Comparison of ENCODE assay signal across 3 worm cellular contexts in genomic region chrII:8162120-8162648, ce11.
A peak's percentile ranks its signal among the peaks of the same experiment; 100 is the strongest.
TF ChIP-seq lines count a peak whose summit lies in the region.

Gene emb-27, minus strand, starts transcription at chrII:8162170.
Gene rrf-3, plus strand, starts transcription at chrII:8162465.

TF ChIP-seq in whole organism, L1 larva, 84 proteins besides CTCF, POLR2A, EP300 and RAD21 (continued from another document and continues in another):
- TF ChIP-seq ztf-4 (tag; optimal IDR thresholded peaks at IDR 0.05; lab: Kevin White, UChicago) (no peak), lin-35 (GFP tag; optimal IDR thresholded peaks at IDR 0.05; lab: Kevin White, UChicago) (peak; percentile 75 to 83), ceh-63 (GFP tag; optimal IDR thresholded peaks at IDR 0.05; lab: Kevin White, UChicago) (no peak), pax-3 (tag; optimal IDR thresholded peaks at IDR 0.05; lab: Kevin White, UChicago) (no peak), tbx-2 (tag; optimal IDR thresholded peaks at IDR 0.05; lab: Kevin White, UChicago) (no peak), lin-39 (tag; optimal IDR thresholded peaks at IDR 0.05; lab: Kevin White, UChicago) (no peak), snu-23 (GFP tag; optimal IDR thresholded peaks at IDR 0.05; lab: Kevin White, UChicago) (peak; percentile 56), ets-5 (GFP tag; IDR thresholded peaks at IDR 0.05; lab: Robert Waterston, UW) (no peak), ama-1 (optimal IDR thresholded peaks at IDR 0.05; lab: Kevin White, UChicago) (no peak), sptf-1 (tag; optimal IDR thresholded peaks at IDR 0.05; lab: Kevin White, UChicago) (no peak), alr-1 (tag; optimal IDR thresholded peaks at IDR 0.05; lab: Kevin White, UChicago; ENCODE audit: borderline replicate concordance) (no peak), lsy-2 (tag; optimal IDR thresholded peaks at IDR 0.05; lab: Kevin White, UChicago) (peak; percentile 47 to 88), pag-3 (tag; optimal IDR thresholded peaks at IDR 0.05; lab: Kevin White, UChicago; ENCODE audit: borderline replicate concordance, insufficient read depth) (no peak), hlh-17 (GFP tag; optimal IDR thresholded peaks at IDR 0.05; lab: Kevin White, UChicago; ENCODE audit: borderline replicate concordance) (no peak), nhr-90 (tag; optimal IDR thresholded peaks at IDR 0.05; lab: Kevin White, UChicago; ENCODE audit: poor library complexity) (no peak), dpl-1 (GFP tag; optimal IDR thresholded peaks at IDR 0.05; lab: Kevin White, UChicago) (peak; percentile 65 to 84 (median 73)), skn-1 (tag; optimal IDR thresholded peaks at IDR 0.05; lab: Kevin White, UChicago) (peak; percentile 68), Y116A8C.19 (tag; optimal IDR thresholded peaks at IDR 0.05; lab: Kevin White, UChicago; ENCODE audit: borderline replicate concordance) (no peak), hpl-2 (GFP tag; optimal IDR thresholded peaks at IDR 0.05; lab: Kevin White, UChicago) (no peak), nhr-76 (tag; optimal IDR thresholded peaks at IDR 0.05; lab: Kevin White, UChicago) (no peak), nhr-237 (tag; optimal IDR thresholded peaks at IDR 0.05; lab: Kevin White, UChicago) (no peak), hlh-4 (tag; optimal IDR thresholded peaks at IDR 0.05; lab: Kevin White, UChicago) (no peak), unc-130 (tag; optimal IDR thresholded peaks at IDR 0.05; lab: Kevin White, UChicago) (no peak), fkh-4 (tag; optimal IDR thresholded peaks at IDR 0.05; lab: Kevin White, UChicago; ENCODE audit: borderline replicate concordance) (no peak), isw-1 (GFP tag; IDR thresholded peaks at IDR 0.05; lab: Robert Waterston, UW) (no peak), nhr-71 (tag; optimal IDR thresholded peaks at IDR 0.05; lab: Kevin White, UChicago) (no peak), ztf-11 (tag; optimal IDR thresholded peaks at IDR 0.05; lab: Kevin White, UChicago) (no peak), ceh-90 (tag; optimal IDR thresholded peaks at IDR 0.05; lab: Kevin White, UChicago) (no peak), F16B12.6 (tag; optimal IDR thresholded peaks at IDR 0.05; lab: Kevin White, UChicago) (peak; percentile 42), lin-13 (GFP tag; optimal IDR thresholded peaks at IDR 0.05; lab: Kevin White, UChicago) (peak; percentile 16), ceh-8 (GFP tag; optimal IDR thresholded peaks at IDR 0.05; lab: Kevin White, UChicago) (no peak), mdl-1 (tag; optimal IDR thresholded peaks at IDR 0.05; lab: Kevin White, UChicago) (no peak), irx-1 (tag; optimal IDR thresholded peaks at IDR 0.05; lab: Kevin White, UChicago) (no peak), mep-1 (tag; optimal IDR thresholded peaks at IDR 0.05; lab: Kevin White, UChicago) (peak; percentile 84), zag-1 (tag; optimal IDR thresholded peaks at IDR 0.05; lab: Kevin White, UChicago) (no peak), efl-3 (GFP tag; optimal IDR thresholded peaks at IDR 0.05; lab: Kevin White, UChicago) (no peak), efl-1 (optimal IDR thresholded peaks at IDR 0.05; lab: Kevin White, UChicago) (peak; percentile 65 to 73), efl-1 (GFP tag; optimal IDR thresholded peaks at IDR 0.05 in 1 of 2; lab: Kevin White, UChicago) (peak; percentile 80 to 96), blmp-1 (tag; optimal IDR thresholded peaks at IDR 0.05; lab: Kevin White, UChicago) (no peak), C04F5.9 (tag; optimal IDR thresholded peaks at IDR 0.05; lab: Kevin White, UChicago) (peak; percentile 13), nhr-47 (tag; optimal IDR thresholded peaks at IDR 0.05; lab: Kevin White, UChicago) (peak; percentile 15), vab-15 (tag; optimal IDR thresholded peaks at IDR 0.05; lab: Kevin White, UChicago) (no peak), fkh-8 (tag; optimal IDR thresholded peaks at IDR 0.05; lab: Kevin White, UChicago) (no peak), egl-27 (tag; optimal IDR thresholded peaks at IDR 0.05; lab: Kevin White, UChicago) (no peak)

TF ChIP-seq in whole organism, L3 larva, 47 proteins besides CTCF, POLR2A, EP300 and RAD21 (continued from another document):
- TF ChIP-seq ama-1 (optimal IDR thresholded peaks at IDR 0.05; lab: Kevin White, UChicago) (no peak), egl-5 (tag; optimal IDR thresholded peaks at IDR 0.05; lab: Kevin White, UChicago) (peak; percentile 31), nhr-67 (tag; optimal IDR thresholded peaks at IDR 0.05; lab: Kevin White, UChicago) (no peak), elt-1 (tag; optimal IDR thresholded peaks at IDR 0.05; lab: Kevin White, UChicago) (no peak), fkh-2 (tag; optimal IDR thresholded peaks at IDR 0.05; lab: Kevin White, UChicago) (no peak), ztf-4 (tag; optimal IDR thresholded peaks at IDR 0.05; lab: Kevin White, UChicago) (no peak), aly-2 (tag; optimal IDR thresholded peaks at IDR 0.05; lab: Kevin White, UChicago) (no peak), ceh-82 (tag; optimal IDR thresholded peaks at IDR 0.05; lab: Kevin White, UChicago) (no peak), nhr-76 (tag; optimal IDR thresholded peaks at IDR 0.05; lab: Kevin White, UChicago) (no peak), nhr-25 (tag; optimal IDR thresholded peaks at IDR 0.05; lab: Kevin White, UChicago) (peak; percentile 50), nhr-237 (tag; optimal IDR thresholded peaks at IDR 0.05; lab: Kevin White, UChicago) (no peak), skn-1 (tag; optimal IDR thresholded peaks at IDR 0.05; lab: Kevin White, UChicago) (peak; percentile 26), nfya-1 (tag; optimal IDR thresholded peaks at IDR 0.05; lab: Kevin White, UChicago; ENCODE audit: insufficient read depth) (peak; percentile 61), nhr-12 (tag; optimal IDR thresholded peaks at IDR 0.05; lab: Kevin White, UChicago) (no peak), elt-3 (tag; optimal IDR thresholded peaks at IDR 0.05; lab: Kevin White, UChicago) (no peak), tbx-2 (tag; optimal IDR thresholded peaks at IDR 0.05; lab: Kevin White, UChicago) (no peak), pqm-1 (tag; optimal IDR thresholded peaks at IDR 0.05; lab: Kevin White, UChicago) (no peak), mdl-1 (tag; optimal IDR thresholded peaks at IDR 0.05; lab: Kevin White, UChicago) (no peak), unc-39 (tag; optimal IDR thresholded peaks at IDR 0.05; lab: Kevin White, UChicago) (no peak), nhr-11 (tag; optimal IDR thresholded peaks at IDR 0.05; lab: Kevin White, UChicago) (no peak), egl-27 (tag; optimal IDR thresholded peaks at IDR 0.05; lab: Kevin White, UChicago) (no peak), fos-1 (tag; optimal IDR thresholded peaks at IDR 0.05; lab: Kevin White, UChicago) (no peak), zag-1 (tag; optimal IDR thresholded peaks at IDR 0.05; lab: Kevin White, UChicago) (no peak), lin-15B (tag; optimal IDR thresholded peaks at IDR 0.05; lab: Kevin White, UChicago) (peak; percentile 85), snpc-4 (tag; optimal IDR thresholded peaks at IDR 0.05; lab: Kevin White, UChicago) (no peak), sea-2 (GFP tag; optimal IDR thresholded peaks at IDR 0.05; lab: Kevin White, UChicago) (no peak), pha-4 (tag; optimal IDR thresholded peaks at IDR 0.05; lab: Kevin White, UChicago) (peak; percentile 82)

TF ChIP-seq in whole organism, L4 larva, 104 proteins besides CTCF, POLR2A, EP300 and RAD21 (continued from another document):
- peak; percentile 88 for TF ChIP-seq lin-38 (GFP tag; IDR thresholded peaks at IDR 0.05; lab: Robert Waterston, UW)
